Worm (Caenorhabditis elegans) whole organism, L4 larva: Measurements from ENCODE around the gene klc-2.
A peak's percentile ranks its signal among the peaks of the same experiment; 100 is the strongest.

Experiments
- F37D6.2 ChIP-seq: sonication (generic microtip); optimal IDR thresholded peaks from 2 replicates; lab custom pipeline; 2016; ENCODE audit warnings: mild to moderate bottlenecking, missing genetic modification characterization, missing compliant biosample characterization
- T26A8.4 ChIP-seq: fragments of 200-800 bp; sonication (Bioruptor generic); IDR thresholded peaks from 2 replicates; pipeline ENCODE4 v1.3.6; 2022; ENCODE audit warnings: missing genetic modification characterization, missing compliant biosample characterization
- ZK337.2 ChIP-seq: fragments of 200-800 bp; sonication (Bioruptor generic); IDR thresholded peaks from 2 replicates; pipeline ENCODE4 v1.3.6; 2022; ENCODE audit warnings: missing genetic modification reagents, missing genetic modification characterization, missing compliant biosample characterization
- aha-1 ChIP-seq: fragments of 150-350 bp; peaks from one replicate; lab custom pipeline; 2014; ENCODE audit warnings: missing biosample characterization, missing genetic modification characterization
- arid-1 ChIP-seq: fragments of 200-800 bp; sonication (Bioruptor generic); conservative IDR thresholded peaks from 2 replicates; pipeline ENCODE4 v1.3.6; 2022; ENCODE audit warnings: missing genetic modification reagents, missing genetic modification characterization, missing compliant biosample characterization
- ceh-44 ChIP-seq: fragments of 200-800 bp; sonication (Bioruptor generic); IDR thresholded peaks from 2 replicates; pipeline ENCODE4 v1.3.6; 2022; ENCODE audit warnings: missing genetic modification reagents, missing genetic modification characterization, missing compliant biosample characterization
- ceh-82 ChIP-seq: sonication (generic microtip); optimal IDR thresholded peaks from 2 replicates; lab custom pipeline; 2017; ENCODE audit warnings: missing biosample characterization, missing genetic modification characterization
- ctbp-1 ChIP-seq: fragments of 200-800 bp; sonication (Bioruptor generic); IDR thresholded peaks from 2 replicates; pipeline ENCODE4 v1.3.6; 2022; ENCODE audit warnings: missing genetic modification reagents, missing genetic modification characterization, missing compliant biosample characterization
- daf-12 ChIP-seq: fragments of 150-350 bp; optimal IDR thresholded peaks from 2 replicates; lab custom pipeline; 2014; ENCODE audit warnings: missing biosample characterization, missing genetic modification reagents, missing genetic modification characterization
- daf-16 ChIP-seq, 3 experiments: sonication (generic microtip); optimal IDR thresholded peaks; 2 replicates each; lab custom pipeline; 2016 to 2017; ENCODE audit warnings: missing genetic modification characterization in 3 of 3, missing genetic modification reagents in 3 of 3, mild to moderate bottlenecking in 2 of 3, missing compliant biosample characterization in 2 of 3, missing biosample characterization in 1 of 3, moderate library complexity in 1 of 3
- daf-19 ChIP-seq: fragments of 200-800 bp; sonication (Bioruptor generic); conservative IDR thresholded peaks from 2 replicates; pipeline ENCODE4 v1.3.6; 2022; ENCODE audit warnings: missing genetic modification characterization, missing compliant biosample characterization
- dmd-6 ChIP-seq: fragments of 200-800 bp; sonication (Bioruptor generic); IDR thresholded peaks from 2 replicates; pipeline ENCODE4 v1.3.6; 2022; ENCODE audit warnings: missing genetic modification reagents, missing genetic modification characterization, missing compliant biosample characterization
- dpl-1 ChIP-seq: fragments of 150-350 bp; optimal IDR thresholded peaks from 2 replicates; lab custom pipeline; 2014; ENCODE audit warnings: missing biosample characterization, missing genetic modification reagents, missing genetic modification characterization
- gei-8 ChIP-seq: fragments of 200-800 bp; sonication (Bioruptor generic); optimal IDR thresholded peaks from 2 replicates; lab custom pipeline; 2018; ENCODE audit warnings: mild to moderate bottlenecking, missing genetic modification characterization, missing compliant biosample characterization
- hif-1 ChIP-seq, 2 experiments: sonication (generic microtip); optimal IDR thresholded peaks; 2 replicates each; lab custom pipeline; 2016 to 2017; ENCODE audit warnings: missing compliant biosample characterization in 2 of 2, missing genetic modification characterization in 2 of 2, missing genetic modification reagents in 2 of 2, missing genotype in 2 of 2, mild to moderate bottlenecking in 1 of 2
- hlh-11 ChIP-seq: fragments of 200-800 bp; sonication (Bioruptor generic); optimal IDR thresholded peaks from 2 replicates; lab custom pipeline; 2018; ENCODE audit warnings: mild to moderate bottlenecking, missing genetic modification characterization, missing compliant biosample characterization
- hlh-30 ChIP-seq: sonication (generic microtip); optimal IDR thresholded peaks from 2 replicates; lab custom pipeline; 2017; ENCODE audit warnings: antibody characterized with exemption, mild to moderate bottlenecking, missing genetic modification characterization, missing compliant biosample characterization; ENCODE audit not compliant: insufficient read depth
- hmg-1.1 ChIP-seq: fragments of 200-800 bp; sonication (Bioruptor generic); IDR thresholded peaks from 2 replicates; pipeline ENCODE4 v1.3.6; 2022; ENCODE audit warnings: missing genetic modification reagents, missing genetic modification characterization, missing compliant biosample characterization
- jun-1 ChIP-seq: fragments of 150-350 bp; optimal IDR thresholded peaks from 2 replicates; lab custom pipeline; 2014; ENCODE audit warnings: missing biosample characterization, missing genetic modification reagents, missing genetic modification characterization
- lin-1 ChIP-seq: fragments of 200-800 bp; sonication (Bioruptor generic); IDR thresholded peaks from 2 replicates; pipeline ENCODE4 v1.3.6; 2022; ENCODE audit warnings: missing genetic modification reagents, missing genetic modification characterization, missing compliant biosample characterization
- lin-13 ChIP-seq: fragments of 150-350 bp; optimal IDR thresholded peaks from 2 replicates; lab custom pipeline; 2014; ENCODE audit warnings: missing biosample characterization, missing genetic modification reagents, missing genetic modification characterization
- lin-38 ChIP-seq: fragments of 200-800 bp; sonication (Bioruptor generic); IDR thresholded peaks from 2 replicates; pipeline ENCODE4 v1.3.6; 2022; ENCODE audit warnings: missing genetic modification reagents, missing genetic modification characterization, missing compliant biosample characterization
- lsy-2 ChIP-seq, 2 experiments: fragments of 150-350 bp in 1 of 2; sonication (generic microtip) in 1 of 2; optimal IDR thresholded peaks; 2 replicates each; lab custom pipeline; 2014 to 2017; ENCODE audit warnings: missing biosample characterization in 2 of 2, missing genetic modification characterization in 2 of 2
- mdl-1 ChIP-seq, 2 experiments: fragments of 150-350 bp in 1 of 2; sonication (generic microtip) in 1 of 2; optimal IDR thresholded peaks; 2 replicates each; lab custom pipeline; 2014 to 2017; ENCODE audit warnings: missing biosample characterization in 2 of 2, missing genetic modification characterization in 2 of 2
- mdt-29 ChIP-seq: fragments of 200-800 bp; sonication (Bioruptor generic); IDR thresholded peaks from 2 replicates; pipeline ENCODE4 v1.3.6; 2022; ENCODE audit warnings: missing genetic modification reagents, missing genetic modification characterization, missing compliant biosample characterization
- mep-1 ChIP-seq: fragments of 150-350 bp; sonication (generic microtip); optimal IDR thresholded peaks from 3 replicates; lab custom pipeline; 2014; ENCODE audit warnings: missing biosample characterization, missing genetic modification characterization
- mes-2 ChIP-seq: sonication (generic microtip); optimal IDR thresholded peaks from 2 replicates; lab custom pipeline; 2016; ENCODE audit warnings: missing genotype, mild to moderate bottlenecking, missing genetic modification characterization, missing compliant biosample characterization; ENCODE audit not compliant: poor library complexity, severe bottlenecking
- nhr-11 ChIP-seq: fragments of 150-350 bp; optimal IDR thresholded peaks from 2 replicates; lab custom pipeline; 2014; ENCODE audit warnings: missing biosample characterization, missing genetic modification characterization
- nhr-42 ChIP-seq: fragments of 200-800 bp; sonication (Bioruptor generic); IDR thresholded peaks from 2 replicates; pipeline ENCODE4 v1.3.6; 2022; ENCODE audit warnings: missing genetic modification characterization, missing compliant biosample characterization
- nhr-48 ChIP-seq: sonication (generic microtip); optimal IDR thresholded peaks from 2 replicates; lab custom pipeline; 2016; ENCODE audit warnings: mild to moderate bottlenecking, missing genetic modification characterization, missing compliant biosample characterization
- nhr-76 ChIP-seq: fragments of 150-350 bp; optimal IDR thresholded peaks from 2 replicates; lab custom pipeline; 2014; ENCODE audit warnings: missing biosample characterization, missing genetic modification characterization
- php-3 ChIP-seq: fragments of 200-800 bp; sonication (Bioruptor generic); IDR thresholded peaks from 2 replicates; pipeline ENCODE4 v1.3.6; 2022; ENCODE audit warnings: missing genetic modification reagents, missing genetic modification characterization, missing compliant biosample characterization
- rbr-2 ChIP-seq: sonication (generic microtip); optimal IDR thresholded peaks from 2 replicates; lab custom pipeline; 2016; ENCODE audit warnings: missing genotype, missing genetic modification characterization, missing compliant biosample characterization
- saeg-2 ChIP-seq: fragments of 200-800 bp; sonication (Bioruptor generic); IDR thresholded peaks from 2 replicates; pipeline ENCODE4 v1.3.6; 2022; ENCODE audit warnings: missing genetic modification reagents, missing genetic modification characterization, missing compliant biosample characterization
- sdz-12 ChIP-seq: fragments of 200-800 bp; sonication (Bioruptor generic); optimal IDR thresholded peaks from 2 replicates; lab custom pipeline; 2018; ENCODE audit warnings: mild to moderate bottlenecking, missing genetic modification characterization, missing compliant biosample characterization
- set-16 ChIP-seq: fragments of 200-800 bp; sonication (Bioruptor generic); IDR thresholded peaks from 2 replicates; pipeline ENCODE4 v1.3.6; 2022; ENCODE audit warnings: missing genetic modification reagents, missing genetic modification characterization, missing compliant biosample characterization
- snpc-1.2 ChIP-seq: fragments of 200-800 bp; sonication (Bioruptor generic); IDR thresholded peaks from 2 replicates; pipeline ENCODE4 v1.3.6; 2022; ENCODE audit warnings: missing genetic modification reagents, missing genetic modification characterization, missing compliant biosample characterization
- snpc-4 ChIP-seq: fragments of 150-350 bp; optimal IDR thresholded peaks from 2 replicates; lab custom pipeline; 2014; ENCODE audit warnings: missing biosample characterization, missing genetic modification characterization
- spr-3 ChIP-seq: fragments of 200-800 bp; sonication (Bioruptor generic); optimal IDR thresholded peaks from 2 replicates; lab custom pipeline; 2018; ENCODE audit warnings: mild to moderate bottlenecking, missing genetic modification characterization, missing compliant biosample characterization
- unc-62 ChIP-seq, 3 experiments: fragments of 150-350 bp in 1 of 3; sonication (generic microtip); optimal IDR thresholded peaks in 2 of 3; peaks in 1 of 3; 1 replicate in 1 of 3; 2 replicates in 2 of 3; lab custom pipeline; 2014 to 2017; ENCODE audit warnings: missing biosample characterization in 3 of 3, missing genetic modification characterization in 3 of 3, missing genetic modification reagents in 3 of 3, missing genotype in 1 of 3
- zag-1 ChIP-seq: fragments of 150-350 bp; optimal IDR thresholded peaks from 2 replicates; lab custom pipeline; 2014; ENCODE audit warnings: missing biosample characterization, missing genetic modification characterization
- zip-2 ChIP-seq: fragments of 150-350 bp; optimal IDR thresholded peaks from 2 replicates; lab custom pipeline; 2014; ENCODE audit warnings: missing biosample characterization, missing genetic modification characterization
- ztf-7 ChIP-seq: fragments of 150-350 bp; optimal IDR thresholded peaks from 2 replicates; lab custom pipeline; 2014; ENCODE audit warnings: missing biosample characterization, missing genetic modification characterization

klc-2 gene

DNA sequence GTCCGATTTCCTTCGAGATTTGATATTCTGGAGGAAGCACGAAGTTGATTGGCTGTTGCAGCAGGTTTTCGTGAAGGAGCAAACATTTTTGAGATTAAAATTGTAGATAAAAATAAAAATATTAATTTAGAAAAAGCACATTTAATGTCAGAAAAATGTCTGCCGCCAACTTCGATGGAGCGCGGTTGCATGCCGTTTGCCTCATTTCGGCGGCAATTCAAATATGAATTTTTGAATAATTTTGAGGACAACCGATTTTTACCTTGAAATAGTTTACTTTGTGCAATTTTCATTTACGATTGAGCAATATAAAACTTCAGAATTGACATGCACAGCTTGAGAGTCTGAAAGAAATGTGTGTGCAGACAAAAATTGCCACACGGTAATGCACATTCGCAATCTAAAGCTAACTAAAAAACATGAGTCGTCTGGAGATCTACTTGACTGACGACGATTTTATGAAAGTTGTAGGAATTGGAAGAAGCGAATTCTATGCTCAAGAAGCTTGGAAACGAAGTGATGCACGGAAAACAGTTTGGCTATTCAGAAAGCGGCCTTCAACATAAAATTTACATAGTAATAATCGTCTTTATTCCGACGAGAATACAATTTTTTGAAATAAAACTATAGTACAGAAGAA, 15.3 kb upstream of the klc-2 start, which contains the start of gene zhit-1 (continued):
- TF ChIP-seq arid-1 (GFP tag; lab: Robert Waterston, UW) (no peak), gei-8 (GFP tag; lab: Kevin White, UChicago) (no peak), daf-12 (tag; lab: Kevin White, UChicago) (no peak), hif-1 (tag; optimal IDR thresholded peaks at IDR 0.05; lab: Kevin White, UChicago) (no peak), sdz-12 (GFP tag; lab: Kevin White, UChicago) (no peak), snpc-4 (tag; lab: Kevin White, UChicago) (peak; percentile 6), spr-3 (GFP tag; lab: Kevin White, UChicago) (no peak), nhr-42 (GFP tag; lab: Robert Waterston, UW) (no peak), dpl-1 (peak; percentile 88), snpc-1.2 (GFP tag; lab: Robert Waterston, UW) (no peak), nhr-76 (tag; lab: Kevin White, UChicago) (no peak), zip-2 (tag; lab: Kevin White, UChicago) (no peak), ZK337.2 (GFP tag; lab: Robert Waterston, UW) (no peak), zag-1 (tag; lab: Kevin White, UChicago) (no peak), php-3 (GFP tag; lab: Robert Waterston, UW) (no peak), hlh-30 (tag; lab: Kevin White, UChicago) (peak; percentile 24), jun-1 (tag; lab: Kevin White, UChicago) (no peak), rbr-2 (tag; lab: Kevin White, UChicago) (no peak), hmg-1.1 (GFP tag; lab: Robert Waterston, UW) (no peak), ceh-82 (tag; lab: Kevin White, UChicago) (no peak), lin-1 (no peak), F37D6.2 (no peak), daf-19 (no peak), lsy-2 (tag; optimal IDR thresholded peaks at IDR 0.05; lab: Kevin White, UChicago) (peak in 1 of 2 experiments; percentile 54)

DNA sequence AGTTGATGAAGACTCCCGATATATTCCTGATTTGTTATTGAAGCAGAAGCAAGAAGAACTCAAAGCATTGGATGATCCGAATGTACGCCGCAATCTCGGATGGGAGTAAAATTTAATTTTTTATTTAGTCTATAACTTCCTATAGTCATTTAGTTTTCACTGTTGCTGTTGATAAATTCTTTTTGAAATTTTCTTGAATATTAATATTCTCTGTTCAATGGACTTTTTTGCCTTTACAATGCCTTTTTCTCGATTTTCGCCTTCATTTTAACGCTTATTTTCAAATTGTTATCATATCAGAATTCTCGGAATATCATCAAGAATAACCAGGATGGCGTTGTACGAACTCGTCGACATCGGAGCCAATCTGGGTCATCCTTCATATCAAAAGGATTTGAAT, 13.1 kb upstream of the klc-2 start, which contains the start of gene crn-2:
Gene crn-2, plus strand, starts transcription at position 301 of the 400 bp plus-strand sequence.
- TF ChIP-seq F37D6.2: no peak
- TF ChIP-seq aha-1: peak; percentile 44
- no peak for TF ChIP-seq dmd-6 (GFP tag; lab: Robert Waterston, UW)
- no peak for TF ChIP-seq arid-1 (GFP tag; lab: Robert Waterston, UW)

ce11 chrV:5593406-5593805, 12.2 kb upstream of the klc-2 start, which contains the start of gene mrpl-48:
Gene mrpl-48, plus strand, starts transcription at chrV:5593706.
- TF ChIP-seq ceh-44 (GFP tag; lab: Robert Waterston, UW): no peak

- TF ChIP-seq ztf-7 (peak; percentile 68), dmd-6 (GFP tag; lab: Robert Waterston, UW) (peak; percentile 20; the same call in 1 of the 2 replicates), mep-1 (tag; lab: Kevin White, UChicago) (peak; percentile 84), hlh-11 (tag; lab: Kevin White, UChicago) (peak; percentile 35), saeg-2 (no peak), lin-13 (GFP tag; lab: Kevin White, UChicago) (peak; percentile 33), lin-38 (GFP tag; lab: Robert Waterston, UW) (peak; percentile 78), aha-1 (peak; percentile 63), nhr-48 (peak; percentile 17), daf-16 (GFP tag; optimal IDR thresholded peaks at IDR 0.05; lab: Kevin White, UChicago) (no peak), daf-16 (tag; optimal IDR thresholded peaks at IDR 0.05; lab: Kevin White, UChicago) (peak; percentile 70), zip-2 (tag; lab: Kevin White, UChicago) (no peak), set-16 (GFP tag; lab: Robert Waterston, UW) (no peak), rbr-2 (tag; lab: Kevin White, UChicago) (peak; percentile 45), ctbp-1 (GFP tag; lab: Robert Waterston, UW) (no peak), unc-62 (GFP tag; optimal IDR thresholded peaks at IDR 0.05 in 1 of 2; lab: Kevin White, UChicago) (peak in 1 of 2 experiments; percentile 42), unc-62 (tag; optimal IDR thresholded peaks at IDR 0.05; lab: Kevin White, UChicago) (no peak), T26A8.4 (GFP tag; lab: Robert Waterston, UW) (peak; percentile 36), hlh-30 (tag; lab: Kevin White, UChicago) (peak; percentile 52), mdl-1 (tag; optimal IDR thresholded peaks at IDR 0.05; lab: Kevin White, UChicago) (peak in 1 of 2 experiments; percentile 23), nhr-11 (tag; lab: Kevin White, UChicago) (peak; percentile 63), mdt-29 (GFP tag; lab: Robert Waterston, UW) (no peak), lsy-2 (tag; optimal IDR thresholded peaks at IDR 0.05; lab: Kevin White, UChicago) (peak in 1 of 2 experiments; percentile 92), dpl-1 (peak; percentile 85), mes-2 (tag; lab: Kevin White, UChicago) (peak; percentile 90)
Measured at ce11 chrV:5592323-5592722, 11.1 kb upstream of the klc-2 start, which contains the start of gene vps-37. Gene vps-37, plus strand, starts transcription at chrV:5592700.
